Worm (Caenorhabditis elegans) whole organism, young adult: Measurements from ENCODE around the gene F42F12.3.
"Not testable (repeated sequence)": the region's sequence is repeated elsewhere in the genome, so short reads cannot be mapped to it uniquely, and the experiment has no call there.

Experiments
- B0261.1 ChIP-seq: sonication (generic microtip); optimal IDR thresholded peaks from 2 replicates; lab custom pipeline; 2016; ENCODE audit warnings: mild to moderate bottlenecking, missing genetic modification characterization, moderate library complexity, missing compliant biosample characterization
- F37B4.10 ChIP-seq: fragments of 200-800 bp; sonication (Bioruptor generic); IDR thresholded peaks from 2 replicates; pipeline ENCODE4 v1.3.6; 2022; ENCODE audit warnings: missing genetic modification characterization, missing compliant biosample characterization
- K11D2.4 ChIP-seq: fragments of 200-800 bp; sonication (Bioruptor generic); IDR thresholded peaks from 2 replicates; pipeline ENCODE4 v1.3.6; 2022; ENCODE audit warnings: missing genetic modification reagents, missing genetic modification characterization, missing compliant biosample characterization
- K12H6.12 ChIP-seq: fragments of 200-800 bp; sonication (Bioruptor generic); optimal IDR thresholded peaks from 2 replicates; lab custom pipeline; 2018; ENCODE audit warnings: mild to moderate bottlenecking, missing genetic modification characterization, missing compliant biosample characterization
- T07F8.4 ChIP-seq: sonication (generic microtip); optimal IDR thresholded peaks from 2 replicates; lab custom pipeline; 2016; ENCODE audit warnings: mild to moderate bottlenecking, missing genetic modification characterization, moderate library complexity, missing compliant biosample characterization
- T26A5.8 ChIP-seq: sonication (generic microtip); optimal IDR thresholded peaks from 2 replicates; lab custom pipeline; 2016; ENCODE audit warnings: missing genetic modification characterization, missing compliant biosample characterization
- Y53G8AR.9 ChIP-seq: fragments of 200-800 bp; sonication (Bioruptor generic); conservative IDR thresholded peaks from 2 replicates; pipeline ENCODE4 v1.3.6; 2022; ENCODE audit warnings: missing genetic modification reagents, missing genetic modification characterization, missing compliant biosample characterization
- ama-1 ChIP-seq, 3 experiments: fragments of 150-350 bp in 1 of 3; sonication (generic microtip) in 2 of 3; optimal IDR thresholded peaks; 2 replicates each; lab custom pipeline; 2014 to 2018; ENCODE audit warnings: missing biosample characterization in 2 of 3, missing genetic modification characterization in 2 of 3, missing genetic modification reagents in 2 of 3
- aptf-2 ChIP-seq: fragments of 200-800 bp; sonication (Bioruptor generic); conservative IDR thresholded peaks from 2 replicates; pipeline ENCODE4 v1.3.6; 2022; ENCODE audit warnings: missing genetic modification reagents, missing genetic modification characterization, missing compliant biosample characterization
- aptf-3 ChIP-seq: fragments of 200-800 bp; sonication (Bioruptor generic); IDR thresholded peaks from 2 replicates; pipeline ENCODE4 v1.3.6; 2022; ENCODE audit warnings: missing genetic modification characterization, missing compliant biosample characterization
- bed-1 ChIP-seq: fragments of 200-800 bp; sonication (Bioruptor generic); IDR thresholded peaks from 2 replicates; pipeline ENCODE4 v1.3.6; 2022; ENCODE audit warnings: missing genetic modification reagents, missing genetic modification characterization, missing compliant biosample characterization
- bed-2 ChIP-seq: fragments of 200-800 bp; sonication (Bioruptor generic); IDR thresholded peaks from 2 replicates; pipeline ENCODE4 v1.3.6; 2022; ENCODE audit warnings: missing genetic modification reagents, missing genetic modification characterization, missing compliant biosample characterization
- cebp-2 ChIP-seq: fragments of 200-800 bp; sonication (Bioruptor generic); IDR thresholded peaks from 2 replicates; pipeline ENCODE4 v1.3.6; 2022; ENCODE audit warnings: missing genetic modification characterization, missing compliant biosample characterization
- chd-7 ChIP-seq: sonication (generic microtip); optimal IDR thresholded peaks from 2 replicates; lab custom pipeline; 2016; ENCODE audit warnings: mild to moderate bottlenecking, missing genetic modification characterization, moderate library complexity, missing compliant biosample characterization
- egrh-3 ChIP-seq: fragments of 200-800 bp; sonication (Bioruptor generic); IDR thresholded peaks from 2 replicates; pipeline ENCODE4 v1.3.6; 2022; ENCODE audit warnings: missing genetic modification reagents, missing genetic modification characterization, missing compliant biosample characterization
- gei-17 ChIP-seq: fragments of 200-800 bp; sonication (Bioruptor generic); optimal IDR thresholded peaks from 2 replicates; lab custom pipeline; 2018; ENCODE audit warnings: mild to moderate bottlenecking, missing genetic modification characterization, missing compliant biosample characterization
- hmg-20 ChIP-seq: fragments of 200-800 bp; sonication (Bioruptor generic); IDR thresholded peaks from 2 replicates; pipeline ENCODE4 v1.3.6; 2022; ENCODE audit warnings: missing genetic modification reagents, missing genetic modification characterization, missing compliant biosample characterization
- hrde-1 ChIP-seq: sonication (generic microtip); optimal IDR thresholded peaks from 2 replicates; lab custom pipeline; 2016; ENCODE audit warnings: missing genetic modification characterization, mild to moderate bottlenecking, missing compliant biosample characterization, moderate library complexity, missing genotype, missing genetic modification reagents, borderline replicate concordance
- hsf-1 ChIP-seq: fragments of 200-800 bp; sonication (Bioruptor generic); IDR thresholded peaks from 2 replicates; pipeline ENCODE4 v1.3.6; 2022; ENCODE audit warnings: missing genetic modification reagents, missing genetic modification characterization, missing compliant biosample characterization
- lag-1 ChIP-seq: fragments of 200-800 bp; sonication (Bioruptor generic); IDR thresholded peaks from 2 replicates; pipeline ENCODE4 v1.3.6; 2022; ENCODE audit warnings: missing genetic modification reagents, missing genetic modification characterization, missing compliant biosample characterization
- lin-35 ChIP-seq, 3 experiments: fragments of 150-350 bp in 2 of 3; sonication (generic microtip) in 1 of 3; optimal IDR thresholded peaks; 2 replicates each; lab custom pipeline; 2014 to 2018; ENCODE audit warnings: missing biosample characterization in 3 of 3, missing genetic modification characterization in 3 of 3, missing genetic modification reagents in 3 of 3
- lsy-27 ChIP-seq: sonication (generic microtip); optimal IDR thresholded peaks from 2 replicates; lab custom pipeline; 2017; ENCODE audit warnings: missing genetic modification characterization, mild to moderate bottlenecking, missing compliant biosample characterization, antibody characterized with exemption, missing genotype, borderline replicate concordance; ENCODE audit not compliant: insufficient read depth
- mcd-1 ChIP-seq: fragments of 200-800 bp; sonication (Bioruptor generic); IDR thresholded peaks from 2 replicates; pipeline ENCODE4 v1.3.6; 2022; ENCODE audit warnings: missing genetic modification reagents, missing genetic modification characterization, missing compliant biosample characterization
- mxl-1 ChIP-seq: sonication (generic microtip); optimal IDR thresholded peaks from 2 replicates; lab custom pipeline; 2016; ENCODE audit warnings: missing genetic modification characterization, missing compliant biosample characterization
- nfya-1 ChIP-seq: sonication (generic microtip); optimal IDR thresholded peaks from 2 replicates; lab custom pipeline; 2017; ENCODE audit warnings: antibody characterized with exemption, missing compliant biosample characterization, missing genetic modification characterization, borderline replicate concordance; ENCODE audit not compliant: insufficient read depth
- nhr-80 ChIP-seq: sonication (generic microtip); optimal IDR thresholded peaks from 2 replicates; lab custom pipeline; 2016; ENCODE audit warnings: missing genetic modification characterization, missing compliant biosample characterization
- rec-8 ChIP-seq, 2 experiments: sonication (generic microtip); optimal IDR thresholded peaks; 2 replicates each; lab custom pipeline; 2016; ENCODE audit warnings: mild to moderate bottlenecking in 2 of 2, missing genetic modification characterization in 2 of 2, missing genetic modification reagents in 2 of 2, missing genotype in 2 of 2, missing biosample characterization in 1 of 2, missing compliant biosample characterization in 1 of 2, moderate library complexity in 1 of 2
- rpc-1 ChIP-seq, 2 experiments: fragments of 150-350 bp in 1 of 2; sonication (generic microtip) in 1 of 2; optimal IDR thresholded peaks; 2 replicates each; lab custom pipeline; 2014 to 2018; ENCODE audit warnings: missing biosample characterization in 1 of 2, missing genetic modification characterization in 1 of 2, missing genetic modification reagents in 1 of 2, missing genotype in 1 of 2
- snpc-1.3 ChIP-seq: sonication (generic microtip); optimal IDR thresholded peaks from 2 replicates; lab custom pipeline; 2017; ENCODE audit warnings: missing genetic modification characterization, mild to moderate bottlenecking, missing compliant biosample characterization, antibody characterized with exemption, moderate library complexity, missing genotype, missing genetic modification reagents; ENCODE audit not compliant: insufficient read depth
- tbp1 ChIP-seq: fragments of 200-800 bp; sonication (Bioruptor generic); optimal IDR thresholded peaks from 2 replicates; lab custom pipeline; 2018; ENCODE audit warnings: mild to moderate bottlenecking, missing genetic modification characterization, missing compliant biosample characterization
- zim-3 ChIP-seq: sonication (generic microtip); optimal IDR thresholded peaks from 2 replicates; lab custom pipeline; 2017; ENCODE audit warnings: mild to moderate bottlenecking, missing genetic modification characterization, moderate library complexity, missing compliant biosample characterization
- ztf-26 ChIP-seq: sonication (generic microtip); optimal IDR thresholded peaks from 2 replicates; lab custom pipeline; 2017; ENCODE audit warnings: missing genetic modification characterization, missing compliant biosample characterization
- ztf-6 ChIP-seq: fragments of 200-800 bp; sonication (Bioruptor generic); IDR thresholded peaks from 2 replicates; pipeline ENCODE4 v1.3.6; 2022; ENCODE audit warnings: missing genetic modification reagents, missing genetic modification characterization, missing compliant biosample characterization

Gene F42F12.3

ce11 chrX:12350207-12350606 is at the start of gene F42F12.3:
TSS of gene F42F12.3 (plus strand) at chrX:12350578.
- TF ChIP-seq hrde-1 (tag; lab: Kevin White, UChicago) (no peak), nhr-80 (tag; lab: Kevin White, UChicago) (peak; percentile 21), gei-17 (GFP tag; lab: Kevin White, UChicago) (no peak)

ce11 chrX:12302755-12303154 is 47.6 kb upstream of the F42F12.3 start, which contains the start of gene dot-1.3:
TSS of gene dot-1.3 (minus strand) at chrX:12302855.
- TF ChIP-seq bed-2 (GFP tag; lab: Robert Waterston, UW); T26A5.8; K12H6.12: not testable (repeated sequence)

ce11 chrX:12304231-12304630 is 46.1 kb upstream of the F42F12.3 start:
- TF ChIP-seq aptf-2 (GFP tag; lab: Robert Waterston, UW) (no peak), rpc-1 (optimal IDR thresholded peaks at IDR 0.05; lab: Kevin White, UChicago) (peak; percentile 34), rpc-1 (tag; optimal IDR thresholded peaks at IDR 0.05; lab: Kevin White, UChicago) (peak; percentile 68), mcd-1 (GFP tag; lab: Robert Waterston, UW) (no peak), F37B4.10 (GFP tag; lab: Robert Waterston, UW) (no peak), lag-1 (GFP tag; lab: Robert Waterston, UW) (peak; percentile 72; the same call in 1 of the 2 replicates), cebp-2 (no peak), tbp1 (GFP tag; lab: Kevin White, UChicago) (peak; percentile 76), K11D2.4 (0 out of 2 replicates have a peak, but pooled peaks have one; percentile 64), B0261.1 (tag; lab: Kevin White, UChicago) (peak; percentile 24), egrh-3 (GFP tag; lab: Robert Waterston, UW) (no peak)

ce11 chrX:12306565-12306964 is 43.8 kb upstream of the F42F12.3 start, which contains the start of gene phf-32:
TSS of gene phf-32 (plus strand) at chrX:12306865.
- TF ChIP-seq lsy-27 (no peak), snpc-1.3 (tag; lab: Kevin White, UChicago) (no peak), mxl-1 (tag; lab: Kevin White, UChicago) (no peak), Y53G8AR.9 (GFP tag; lab: Robert Waterston, UW) (no peak), zim-3 (tag; lab: Kevin White, UChicago) (no peak), chd-7 (tag; lab: Kevin White, UChicago) (no peak), rpc-1 (optimal IDR thresholded peaks at IDR 0.05; lab: Kevin White, UChicago) (no peak), rpc-1 (tag; optimal IDR thresholded peaks at IDR 0.05; lab: Kevin White, UChicago) (no peak), hsf-1 (GFP tag; lab: Robert Waterston, UW) (no peak), nfya-1 (no peak), ztf-6 (GFP tag; lab: Robert Waterston, UW) (no peak), aptf-3 (no peak), bed-1 (GFP tag; lab: Robert Waterston, UW) (no peak), hmg-20 (no peak), T07F8.4 (tag; lab: Kevin White, UChicago) (no peak), ztf-26 (tag; lab: Kevin White, UChicago) (no peak), ama-1 (optimal IDR thresholded peaks at IDR 0.05; lab: Kevin White, UChicago) (no peak), ama-1 (GFP tag; optimal IDR thresholded peaks at IDR 0.05; lab: Kevin White, UChicago) (no peak), K11D2.4 (no peak), rec-8 (tag; optimal IDR thresholded peaks at IDR 0.05; lab: Kevin White, UChicago) (no peak), lin-35 (GFP tag; optimal IDR thresholded peaks at IDR 0.05; lab: Kevin White, UChicago) (no peak)
